Worm (Caenorhabditis elegans) whole organism, L2 larva: ENCODE results near the gene Y39G8B.9.

ENCODE experiments used
- C34F6.9 ChIP-seq: fragments of 150-350 bp; optimal IDR thresholded peaks from 2 replicates; lab custom pipeline; 2014; ENCODE audit warnings: missing biosample characterization, missing genetic modification characterization
- R02D3.7 ChIP-seq: fragments of 150-350 bp; optimal IDR thresholded peaks from 2 replicates; lab custom pipeline; 2014; ENCODE audit warnings: missing biosample characterization, missing genetic modification characterization
- ZK546.5 ChIP-seq: sonication (generic microtip); optimal IDR thresholded peaks from 2 replicates; lab custom pipeline; 2017; ENCODE audit warnings: missing biosample characterization, missing genetic modification characterization
- alr-1 ChIP-seq: fragments of 150-350 bp; optimal IDR thresholded peaks from 2 replicates; lab custom pipeline; 2014; ENCODE audit warnings: missing biosample characterization, missing genetic modification characterization
- aly-2 ChIP-seq: fragments of 150-350 bp; optimal IDR thresholded peaks from 2 replicates; lab custom pipeline; 2014; ENCODE audit warnings: missing biosample characterization, missing genetic modification characterization
- blmp-1 ChIP-seq: sonication (generic microtip); optimal IDR thresholded peaks from 2 replicates; lab custom pipeline; 2017; ENCODE audit warnings: missing genetic modification characterization, mild to moderate bottlenecking, missing compliant biosample characterization, antibody characterized with exemption, moderate library complexity; ENCODE audit not compliant: insufficient read depth
- ceh-16 ChIP-seq: fragments of 150-350 bp; optimal IDR thresholded peaks from 2 replicates; lab custom pipeline; 2014; ENCODE audit warnings: missing biosample characterization, missing genetic modification characterization
- ceh-82 ChIP-seq: fragments of 150-350 bp; optimal IDR thresholded peaks from 2 replicates; lab custom pipeline; 2014; ENCODE audit warnings: missing biosample characterization, missing genetic modification characterization
- elt-3 ChIP-seq: sonication (generic microtip); optimal IDR thresholded peaks from 2 replicates; lab custom pipeline; 2017; ENCODE audit warnings: missing biosample characterization, missing genetic modification characterization
- fos-1 ChIP-seq: fragments of 150-350 bp; optimal IDR thresholded peaks from 2 replicates; lab custom pipeline; 2014; ENCODE audit warnings: missing biosample characterization, missing genetic modification characterization
- gmeb-1 ChIP-seq: fragments of 150-350 bp; optimal IDR thresholded peaks from 2 replicates; lab custom pipeline; 2014; ENCODE audit warnings: missing biosample characterization, missing genetic modification characterization
- lin-11 ChIP-seq: fragments of 150-350 bp; sonication (generic microtip); optimal IDR thresholded peaks from 2 replicates; lab custom pipeline; 2014; ENCODE audit warnings: missing biosample characterization, missing genetic modification characterization, inconsistent platforms, mixed read lengths
- lin-13 ChIP-seq: fragments of 150-350 bp; optimal IDR thresholded peaks from 2 replicates; lab custom pipeline; 2014; ENCODE audit warnings: missing biosample characterization, missing genetic modification reagents, missing genetic modification characterization
- lin-39 ChIP-seq: fragments of 150-350 bp; optimal IDR thresholded peaks from 2 replicates; lab custom pipeline; 2014; ENCODE audit warnings: missing biosample characterization, missing genetic modification reagents, missing genetic modification characterization
- lsy-2 ChIP-seq, 2 experiments: fragments of 150-350 bp in 1 of 2; sonication (generic microtip) in 1 of 2; optimal IDR thresholded peaks; 2 replicates each; lab custom pipeline; 2014 to 2017; ENCODE audit warnings: missing biosample characterization in 2 of 2, missing genetic modification characterization in 2 of 2
- mbf-1 ChIP-seq: sonication (generic microtip); optimal IDR thresholded peaks from 2 replicates; lab custom pipeline; 2017; ENCODE audit warnings: missing biosample characterization, missing genetic modification characterization
- nhr-12 ChIP-seq: fragments of 150-350 bp; optimal IDR thresholded peaks from 2 replicates; lab custom pipeline; 2014; ENCODE audit warnings: missing biosample characterization, missing genetic modification characterization
- nhr-21 ChIP-seq: fragments of 150-350 bp; optimal IDR thresholded peaks from 2 replicates; lab custom pipeline; 2014; ENCODE audit warnings: missing biosample characterization, missing genetic modification characterization
- skn-1 ChIP-seq: sonication (generic microtip); optimal IDR thresholded peaks from 2 replicates; lab custom pipeline; 2017; ENCODE audit warnings: missing biosample characterization, missing genetic modification characterization
- sma-3 ChIP-seq: sonication (generic microtip); optimal IDR thresholded peaks from 2 replicates; lab custom pipeline; 2016; ENCODE audit warnings: missing genetic modification reagents, missing genetic modification characterization, missing compliant biosample characterization
- sma-9 ChIP-seq, 2 experiments: fragments of 150-350 bp in 1 of 2; sonication (generic microtip) in 1 of 2; optimal IDR thresholded peaks; 2 replicates each; lab custom pipeline; 2014 to 2016; ENCODE audit warnings: missing genetic modification characterization in 2 of 2, mild to moderate bottlenecking in 1 of 2, missing biosample characterization in 1 of 2, missing compliant biosample characterization in 1 of 2, missing genetic modification reagents in 1 of 2, moderate library complexity in 1 of 2
- unc-39 ChIP-seq: fragments of 150-350 bp; optimal IDR thresholded peaks from 2 replicates; lab custom pipeline; 2014; ENCODE audit warnings: missing biosample characterization, missing genetic modification characterization
- unc-55 ChIP-seq: fragments of 150-350 bp; sonication (generic microtip); optimal IDR thresholded peaks from 3 replicates; lab custom pipeline; 2014; ENCODE audit warnings: missing biosample characterization, missing genetic modification reagents, missing genetic modification characterization
- zag-1 ChIP-seq: fragments of 150-350 bp; optimal IDR thresholded peaks from 2 replicates; lab custom pipeline; 2014; ENCODE audit warnings: missing biosample characterization, missing genetic modification characterization
- ztf-11 ChIP-seq: sonication (generic microtip); optimal IDR thresholded peaks from 2 replicates; lab custom pipeline; 2017; ENCODE audit warnings: missing biosample characterization, missing genetic modification characterization

The Y39G8B.9 gene

ce11 chrII:13976161-13976560 lies 5.0 kb upstream of the Y39G8B.9 start, which contains the start of gene Y39G8B.2 (continued):
- TF ChIP-seq unc-55 (GFP tag; lab: Kevin White, UChicago) (peak; percentile 93), lsy-2 (tag; optimal IDR thresholded peaks at IDR 0.05; lab: Kevin White, UChicago) (peak; percentile 77 to 92)
- TF ChIP-seq, all 48 proteins: peak for 25

ce11 chrII:13977701-13978100 lies 3.5 kb upstream of the Y39G8B.9 start:
- TF ChIP-seq alr-1 (tag; lab: Kevin White, UChicago): no peak
- TF ChIP-seq sma-3 (GFP tag; lab: Kevin White, UChicago): no peak
- no peak for TF ChIP-seq skn-1 (tag; lab: Kevin White, UChicago)
- no peak for TF ChIP-seq elt-3 (tag; lab: Kevin White, UChicago)
- TF ChIP-seq ceh-16 (tag; lab: Kevin White, UChicago): no peak
- no peak for TF ChIP-seq lin-39 (tag; lab: Kevin White, UChicago)
- no peak for TF ChIP-seq ztf-11 (tag; lab: Kevin White, UChicago)
- TF ChIP-seq, all 48 proteins: peak for 0

- peak; percentile 42 for TF ChIP-seq fos-1 (tag; lab: Kevin White, UChicago)
- TF ChIP-seq mbf-1 (tag; lab: Kevin White, UChicago): no peak
- peak; percentile 22 for TF ChIP-seq sma-9 (GFP tag; optimal IDR thresholded peaks at IDR 0.05; lab: Kevin White, UChicago)
- no peak for TF ChIP-seq sma-9 (tag; optimal IDR thresholded peaks at IDR 0.05; lab: Kevin White, UChicago)
- peak; percentile 41 for TF ChIP-seq gmeb-1 (tag; lab: Kevin White, UChicago)
These were observed 1.2 kb upstream of the Y39G8B.9 start, which contains the start of gene sre-48 for ce11 chrII:13979833-13980513. TSS of gene sre-48 (minus strand) at chrII:13979883.

- TF ChIP-seq fos-1 (tag; lab: Kevin White, UChicago): peak; percentile 52
- no peak for TF ChIP-seq unc-39 (tag; lab: Kevin White, UChicago)
These were observed 654 bp downstream of the Y39G8B.9 start for ce11 chrII:13981819-13982218.

ce11 chrII:13982247-13982646 lies 1.1 kb downstream of the Y39G8B.9 start:
- TF ChIP-seq lin-13: no peak
- TF ChIP-seq ZK546.5: no peak

- peak; percentile 74 for TF ChIP-seq fos-1 (tag; lab: Kevin White, UChicago)
- no peak for TF ChIP-seq nhr-12 (tag; lab: Kevin White, UChicago)
- no peak for TF ChIP-seq R02D3.7 (tag; lab: Kevin White, UChicago)
- no peak for TF ChIP-seq C34F6.9 (tag; lab: Kevin White, UChicago)
These were observed 1.8 kb downstream of the Y39G8B.9 start, which contains the start of the genes Y39G8B.13 and Y39G8B.10 for ce11 chrII:13982923-13983322. TSS of gene Y39G8B.13 (minus strand) at chrII:13983047. TSS of gene Y39G8B.10 (minus strand) at chrII:13983115.

ce11 chrII:13984551-13984950 lies 3.4 kb downstream of the Y39G8B.9 start, which contains the start of gene sre-47:
TSS of gene sre-47 (minus strand) at chrII:13984651.
- TF ChIP-seq zag-1: no peak

- no peak for TF ChIP-seq lin-11
- no peak for TF ChIP-seq ceh-82 (tag; lab: Kevin White, UChicago)
- TF ChIP-seq ztf-11 (tag; lab: Kevin White, UChicago): no peak
- no peak for TF ChIP-seq mbf-1 (tag; lab: Kevin White, UChicago)
- TF ChIP-seq lin-39 (tag; lab: Kevin White, UChicago): no peak
- TF ChIP-seq blmp-1 (tag; lab: Kevin White, UChicago): no peak
- no peak for TF ChIP-seq aly-2 (tag; lab: Kevin White, UChicago)
- no peak for TF ChIP-seq nhr-21
- no peak for TF ChIP-seq fos-1 (tag; lab: Kevin White, UChicago)
- TF ChIP-seq R02D3.7 (tag; lab: Kevin White, UChicago): no peak
These were observed 10.6 kb downstream of the Y39G8B.9 start, which contains the start of gene Y39G8B.5 for ce11 chrII:13991741-13992140. TSS of gene Y39G8B.5 (minus strand) at chrII:13991841.
